Fruit fly (Drosophila melanogaster): ENCODE results near the gene beat-Ic.

DNA sequence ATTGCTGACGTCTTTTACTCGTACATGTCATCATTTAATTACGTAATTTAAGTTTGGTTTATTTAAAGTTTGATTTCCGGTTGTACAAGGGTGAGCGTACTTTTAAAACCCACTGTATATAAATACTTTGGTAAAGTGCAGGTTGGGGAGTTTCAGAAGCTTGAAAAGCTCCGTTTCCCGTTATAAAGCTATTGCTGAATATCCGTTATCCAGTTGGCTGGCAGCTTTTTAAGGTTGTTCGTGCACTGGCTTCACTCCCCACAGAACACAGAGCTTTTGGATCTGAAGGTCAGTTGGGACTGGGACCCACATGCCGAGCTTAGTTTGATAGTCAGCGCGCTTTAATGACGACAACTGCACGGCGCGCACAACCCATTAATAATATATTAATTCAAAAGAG is 41.6 kb downstream of the beat-Ic start, which contains the start of the genes BicC and CG45084:
- TF ChIP-seq Myc (optimal IDR thresholded peaks at IDR 0.05) (no peak), ttk (optimal IDR thresholded peaks at IDR 0.05) (no peak), h (optimal IDR thresholded peaks at IDR 0.05) (no peak), insv (optimal IDR thresholded peaks at IDR 0.05) (no peak), psq (optimal IDR thresholded peaks at IDR 0.05) (no peak), Sin3A (optimal IDR thresholded peaks at IDR 0.05) (no peak)
